Worm (Caenorhabditis elegans) whole organism, L1 larva: Measurements from ENCODE around the gene C25F6.1.

ENCODE experiments used
- C16A3.4 ChIP-seq: fragments of 150-350 bp; optimal IDR thresholded peaks from 2 replicates; lab custom pipeline; 2014; ENCODE audit warnings: missing biosample characterization, missing genetic modification characterization
- C34B4.2 ChIP-seq: sonication (generic microtip); optimal IDR thresholded peaks from 2 replicates; lab custom pipeline; 2017; ENCODE audit warnings: mild to moderate bottlenecking, missing genetic modification characterization, missing compliant biosample characterization
- F16B12.6 ChIP-seq: fragments of 150-350 bp; optimal IDR thresholded peaks from 2 replicates; lab custom pipeline; 2014; ENCODE audit warnings: missing biosample characterization, missing genetic modification characterization
- Y116A8C.19 ChIP-seq: sonication (generic microtip); optimal IDR thresholded peaks from 2 replicates; lab custom pipeline; 2016; ENCODE audit warnings: missing compliant biosample characterization, missing genetic modification characterization, borderline replicate concordance
- aha-1 ChIP-seq: fragments of 150-350 bp; optimal IDR thresholded peaks from 2 replicates; lab custom pipeline; 2014; ENCODE audit warnings: missing biosample characterization, missing genetic modification characterization
- aly-2 ChIP-seq: fragments of 150-350 bp; optimal IDR thresholded peaks from 2 replicates; lab custom pipeline; 2014; ENCODE audit warnings: missing biosample characterization, missing genetic modification characterization
- blmp-1 ChIP-seq: fragments of 150-350 bp; optimal IDR thresholded peaks from 2 replicates; lab custom pipeline; 2014; ENCODE audit warnings: missing biosample characterization, missing genetic modification characterization
- ceh-8 ChIP-seq: fragments of 200-800 bp; sonication (Bioruptor generic); optimal IDR thresholded peaks from 2 replicates; lab custom pipeline; 2018; ENCODE audit warnings: mild to moderate bottlenecking, missing genetic modification characterization, moderate library complexity, missing compliant biosample characterization
- ceh-82 ChIP-seq, 3 experiments: fragments of 150-350 bp in 1 of 3; sonication (generic microtip) in 2 of 3; optimal IDR thresholded peaks; 2 replicates each; lab custom pipeline; 2014 to 2017; ENCODE audit warnings: missing biosample characterization in 3 of 3, missing genetic modification characterization in 3 of 3
- ceh-88 ChIP-seq: fragments of 200-800 bp; sonication (Bioruptor generic); IDR thresholded peaks from 2 replicates; pipeline ENCODE4 v1.3.6; 2022; ENCODE audit warnings: missing genetic modification characterization, missing compliant biosample characterization
- dpl-1 ChIP-seq, 3 experiments: fragments of 150-350 bp in 2 of 3; sonication (generic microtip) in 1 of 3; optimal IDR thresholded peaks; 2 replicates each; lab custom pipeline; 2014 to 2017; ENCODE audit warnings: missing biosample characterization in 3 of 3, missing genetic modification characterization in 3 of 3, missing genetic modification reagents in 3 of 3
- dsc-1 ChIP-seq: sonication (generic microtip); optimal IDR thresholded peaks from 2 replicates; lab custom pipeline; 2016; ENCODE audit warnings: mild to moderate bottlenecking, missing genetic modification characterization, missing compliant biosample characterization
- efl-1 ChIP-seq, 4 experiments: fragments of 150-350 bp; optimal IDR thresholded peaks in 3 of 4; peaks in 1 of 4; 1 replicate in 1 of 4; 2 replicates in 3 of 4; lab custom pipeline; 2014; ENCODE audit warnings: missing biosample characterization in 2 of 4, missing genetic modification characterization in 2 of 4, missing genetic modification reagents in 2 of 4
- elt-2 ChIP-seq: sonication (generic microtip); optimal IDR thresholded peaks from 2 replicates; lab custom pipeline; 2016; ENCODE audit warnings: missing genetic modification characterization, mild to moderate bottlenecking, inconsistent platforms, missing compliant biosample characterization, missing genetic modification reagents
- fkh-8 ChIP-seq: sonication (generic microtip); optimal IDR thresholded peaks from 2 replicates; lab custom pipeline; 2016; ENCODE audit warnings: mild to moderate bottlenecking, missing genetic modification characterization, missing compliant biosample characterization
- hlh-4 ChIP-seq: sonication (generic microtip); optimal IDR thresholded peaks from 2 replicates; lab custom pipeline; 2016; ENCODE audit warnings: mild to moderate bottlenecking, missing genetic modification characterization, missing compliant biosample characterization
- hpl-2 ChIP-seq: fragments of 150-350 bp; optimal IDR thresholded peaks from 2 replicates; lab custom pipeline; 2014; ENCODE audit warnings: missing biosample characterization, missing genetic modification reagents, missing genetic modification characterization
- irx-1 ChIP-seq: sonication (generic microtip); optimal IDR thresholded peaks from 2 replicates; lab custom pipeline; 2016; ENCODE audit warnings: missing genetic modification characterization, missing compliant biosample characterization
- isw-1 ChIP-seq: fragments of 200-800 bp; sonication (Bioruptor generic); IDR thresholded peaks from 2 replicates; pipeline ENCODE4 v1.3.6; 2022; ENCODE audit warnings: missing genetic modification characterization, missing compliant biosample characterization
- jun-1 ChIP-seq: fragments of 150-350 bp; optimal IDR thresholded peaks from 2 replicates; lab custom pipeline; 2014; ENCODE audit warnings: missing biosample characterization, missing genetic modification reagents, missing genetic modification characterization
- lin-14 ChIP-seq: fragments of 200-800 bp; sonication (Bioruptor generic); optimal IDR thresholded peaks from 2 replicates; lab custom pipeline; 2018; ENCODE audit warnings: mild to moderate bottlenecking, missing genetic modification characterization, moderate library complexity, missing compliant biosample characterization
- lin-15B ChIP-seq: fragments of 150-350 bp; sonication (generic microtip); optimal IDR thresholded peaks from 3 replicates; lab custom pipeline; 2014; ENCODE audit warnings: missing biosample characterization, missing genetic modification characterization
- lin-39 ChIP-seq: fragments of 150-350 bp; optimal IDR thresholded peaks from 2 replicates; lab custom pipeline; 2014; ENCODE audit warnings: missing biosample characterization, missing genetic modification reagents, missing genetic modification characterization
- lir-3 ChIP-seq: sonication (generic microtip); optimal IDR thresholded peaks from 2 replicates; lab custom pipeline; 2016; ENCODE audit warnings: mild to moderate bottlenecking, missing genetic modification characterization, moderate library complexity, missing compliant biosample characterization; ENCODE audit not compliant: poor library complexity
- lsy-2 ChIP-seq, 2 experiments: fragments of 150-350 bp; optimal IDR thresholded peaks; 2 replicates each; lab custom pipeline; 2014; ENCODE audit warnings: missing biosample characterization in 2 of 2, missing genetic modification characterization in 2 of 2
- mab-9 ChIP-seq: fragments of 200-800 bp; sonication (Bioruptor generic); IDR thresholded peaks from 2 replicates; pipeline ENCODE4 v1.3.6; 2022; ENCODE audit warnings: missing genetic modification reagents, missing genetic modification characterization, missing compliant biosample characterization
- nhr-12 ChIP-seq: sonication (generic microtip); optimal IDR thresholded peaks from 2 replicates; lab custom pipeline; 2017; ENCODE audit warnings: missing biosample characterization, missing genetic modification characterization
- nhr-20 ChIP-seq: sonication (generic microtip); optimal IDR thresholded peaks from 2 replicates; lab custom pipeline; 2016; ENCODE audit warnings: mild to moderate bottlenecking, missing genetic modification characterization, missing compliant biosample characterization
- nhr-47 ChIP-seq: sonication (generic microtip); optimal IDR thresholded peaks from 2 replicates; lab custom pipeline; 2016; ENCODE audit warnings: mild to moderate bottlenecking, missing genetic modification characterization, moderate library complexity, missing compliant biosample characterization
- nhr-71 ChIP-seq: sonication (generic microtip); optimal IDR thresholded peaks from 2 replicates; lab custom pipeline; 2016; ENCODE audit warnings: mild to moderate bottlenecking, missing genetic modification characterization, moderate library complexity, missing compliant biosample characterization
- nhr-85 ChIP-seq: sonication (generic microtip); peaks from one replicate; lab custom pipeline; 2016; ENCODE audit warnings: missing genetic modification characterization, inconsistent platforms, missing compliant biosample characterization
- nhr-90 ChIP-seq: sonication (generic microtip); optimal IDR thresholded peaks from 2 replicates; lab custom pipeline; 2016; ENCODE audit warnings: mild to moderate bottlenecking, missing genetic modification characterization, missing compliant biosample characterization; ENCODE audit not compliant: poor library complexity
- pqm-1 ChIP-seq: sonication (generic microtip); optimal IDR thresholded peaks from 3 replicates; lab custom pipeline; 2017; ENCODE audit warnings: missing biosample characterization, missing genetic modification characterization
- rnt-1 ChIP-seq: sonication (generic microtip); optimal IDR thresholded peaks from 2 replicates; lab custom pipeline; 2016; ENCODE audit warnings: mild to moderate bottlenecking, missing genetic modification characterization, moderate library complexity, missing compliant biosample characterization
- snpc-4 ChIP-seq: fragments of 150-350 bp; optimal IDR thresholded peaks from 2 replicates; lab custom pipeline; 2014; ENCODE audit warnings: missing biosample characterization, missing genetic modification characterization
- snu-23 ChIP-seq: sonication (generic microtip); optimal IDR thresholded peaks from 2 replicates; lab custom pipeline; 2016; ENCODE audit warnings: missing genetic modification characterization, missing compliant biosample characterization
- tlp-1 ChIP-seq: fragments of 150-350 bp; optimal IDR thresholded peaks from 2 replicates; lab custom pipeline; 2014; ENCODE audit warnings: missing biosample characterization, missing genetic modification characterization
- unc-130 ChIP-seq: fragments of 150-350 bp; optimal IDR thresholded peaks from 2 replicates; lab custom pipeline; 2017; ENCODE audit warnings: missing biosample characterization, missing genetic modification characterization, inconsistent platforms
- unc-30 ChIP-seq: sonication (generic microtip); optimal IDR thresholded peaks from 2 replicates; lab custom pipeline; 2017; ENCODE audit warnings: missing biosample characterization, missing genetic modification characterization
- unc-62 ChIP-seq: fragments of 150-350 bp; optimal IDR thresholded peaks from 2 replicates; lab custom pipeline; 2014; ENCODE audit warnings: missing biosample characterization, missing genetic modification reagents, missing genetic modification characterization
- unc-98 ChIP-seq: fragments of 200-800 bp; sonication (Bioruptor generic); IDR thresholded peaks from 2 replicates; pipeline ENCODE4 v1.3.6; 2022; ENCODE audit warnings: missing genetic modification characterization, missing compliant biosample characterization
- vab-15 ChIP-seq: sonication (generic microtip); optimal IDR thresholded peaks from 2 replicates; lab custom pipeline; 2017; ENCODE audit warnings: missing genotype, mild to moderate bottlenecking, missing genetic modification characterization, missing compliant biosample characterization
- zip-4 ChIP-seq: fragments of 200-800 bp; sonication (Bioruptor generic); optimal IDR thresholded peaks from 2 replicates; lab custom pipeline; 2018; ENCODE audit warnings: mild to moderate bottlenecking, missing genetic modification characterization, moderate library complexity, missing compliant biosample characterization

The C25F6.1 gene

DNA sequence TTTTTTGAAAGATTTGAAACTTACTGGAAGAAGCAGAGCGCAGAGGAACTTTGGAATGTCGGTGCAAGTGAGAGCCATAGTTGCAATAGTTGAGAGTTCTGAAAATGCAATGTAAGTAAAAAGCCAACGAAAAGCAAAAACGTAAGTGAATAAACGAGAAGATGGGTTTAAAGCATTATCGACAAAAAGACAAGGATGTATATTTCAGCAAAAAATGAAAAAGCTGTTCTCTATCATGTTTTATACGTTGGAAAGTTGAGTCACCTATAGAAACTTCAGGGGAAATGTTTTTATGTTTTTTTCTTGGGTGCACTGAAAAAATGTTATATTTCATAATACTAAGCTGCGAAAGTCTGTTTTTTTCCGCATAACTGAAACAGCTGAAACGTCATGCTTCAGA is 30.8 kb downstream of the C25F6.1 start, which contains the start of gene T23F2.5:
T23F2.5 (minus strand) TSS at position 101 of the 400 bp plus-strand sequence.
- TF ChIP-seq fkh-8 (tag; lab: Kevin White, UChicago) (peak; percentile 13), ceh-88 (no peak), efl-1 (optimal IDR thresholded peaks at IDR 0.05; lab: Kevin White, UChicago) (no peak), efl-1 (GFP tag; optimal IDR thresholded peaks at IDR 0.05 in 1 of 2; lab: Kevin White, UChicago) (peak in 1 of 2 experiments; percentile 56)

DNA sequence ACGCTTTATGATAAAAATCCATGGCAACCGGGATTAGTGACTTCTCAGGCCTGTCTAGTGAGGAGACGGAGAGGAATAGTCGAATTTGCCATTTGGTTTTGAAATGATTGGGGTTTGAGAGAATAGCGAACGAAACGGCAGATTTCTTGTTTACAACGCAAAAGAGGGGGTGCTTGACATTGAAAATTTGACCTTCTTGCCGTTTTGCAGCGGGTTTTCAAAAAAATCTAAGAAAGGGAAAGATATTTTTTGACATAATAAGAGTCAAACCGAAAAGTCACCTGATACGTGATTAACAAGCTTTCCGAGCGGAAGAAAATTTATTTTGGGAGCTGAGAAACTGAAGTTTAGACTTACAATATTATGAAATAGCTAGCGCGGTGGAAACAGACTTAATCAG is 31.6 kb downstream of the C25F6.1 start:
- TF ChIP-seq nhr-71 (tag; lab: Kevin White, UChicago): peak; percentile 17
- TF ChIP-seq nhr-20 (tag; lab: Kevin White, UChicago): peak; percentile 6
- peak; percentile 81 for TF ChIP-seq nhr-85 (tag; lab: Kevin White, UChicago)
- TF ChIP-seq rnt-1: no peak
- peak; percentile 20 for TF ChIP-seq blmp-1 (tag; lab: Kevin White, UChicago)
- TF ChIP-seq ceh-8 (GFP tag; lab: Kevin White, UChicago): no peak
- no peak for TF ChIP-seq dsc-1 (tag; lab: Kevin White, UChicago)
- no peak for TF ChIP-seq lir-3 (tag; lab: Kevin White, UChicago)
- no peak for TF ChIP-seq hlh-4
- TF ChIP-seq jun-1 (tag; lab: Kevin White, UChicago): peak; percentile 9
- TF ChIP-seq dpl-1 (GFP tag; optimal IDR thresholded peaks at IDR 0.05; lab: Kevin White, UChicago): peak in 1 of 3 experiments; percentile 1
- no peak for TF ChIP-seq elt-2 (tag; lab: Kevin White, UChicago)
- TF ChIP-seq lin-39 (tag; lab: Kevin White, UChicago): no peak
- TF ChIP-seq lin-14: peak; percentile 55
- TF ChIP-seq mab-9: no peak
- TF ChIP-seq unc-30 (tag; lab: Kevin White, UChicago): no peak
- no peak for TF ChIP-seq lin-15B (tag; lab: Kevin White, UChicago)
- TF ChIP-seq irx-1 (tag; lab: Kevin White, UChicago): no peak
- no peak for TF ChIP-seq aha-1
- no peak for TF ChIP-seq snpc-4 (tag; lab: Kevin White, UChicago)
- no peak for TF ChIP-seq unc-98 (GFP tag; lab: Robert Waterston, UW)
- TF ChIP-seq snu-23: peak; percentile 4
- no peak for TF ChIP-seq C34B4.2 (tag; lab: Kevin White, UChicago)
- peak; percentile 24 for TF ChIP-seq zip-4 (GFP tag; lab: Kevin White, UChicago)
- no peak for TF ChIP-seq tlp-1 (tag; lab: Kevin White, UChicago)
- no peak for TF ChIP-seq efl-1 (optimal IDR thresholded peaks at IDR 0.05; lab: Kevin White, UChicago)
- peak in 1 of 2 experiments; percentile 2 for TF ChIP-seq efl-1 (GFP tag; optimal IDR thresholded peaks at IDR 0.05 in 1 of 2; lab: Kevin White, UChicago)
- TF ChIP-seq fkh-8 (tag; lab: Kevin White, UChicago): peak; percentile 28

DNA sequence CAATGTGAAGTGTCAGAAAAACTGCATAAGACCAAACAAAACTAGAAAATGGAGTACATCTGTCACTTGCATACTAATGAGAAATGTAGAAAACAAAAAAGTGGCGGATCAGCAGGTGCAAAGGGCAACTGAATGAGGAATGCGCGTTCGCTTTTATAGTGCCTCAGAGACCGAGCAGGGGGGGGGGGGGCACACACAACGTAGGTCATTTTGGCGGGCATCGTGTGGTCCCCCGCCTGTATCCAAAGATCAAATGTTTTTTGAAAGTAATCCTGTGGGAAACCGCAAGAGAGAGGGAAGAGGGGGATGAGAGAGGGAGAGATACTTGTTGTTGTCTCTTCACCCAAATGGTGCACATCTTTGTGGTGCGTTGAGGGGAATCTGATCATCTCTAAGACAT is 32.1 kb downstream of the C25F6.1 start:
- peak; percentile 32 for TF ChIP-seq nhr-85 (tag; lab: Kevin White, UChicago)
- no peak for TF ChIP-seq efl-1 (optimal IDR thresholded peaks at IDR 0.05; lab: Kevin White, UChicago)
- peak in 1 of 2 experiments; percentile 56 for TF ChIP-seq efl-1 (GFP tag; optimal IDR thresholded peaks at IDR 0.05 in 1 of 2; lab: Kevin White, UChicago)
- no peak for TF ChIP-seq ceh-8 (GFP tag; lab: Kevin White, UChicago)
- TF ChIP-seq lir-3 (tag; lab: Kevin White, UChicago): no peak
- no peak for TF ChIP-seq irx-1 (tag; lab: Kevin White, UChicago)
- TF ChIP-seq nhr-90 (tag; lab: Kevin White, UChicago): no peak
- TF ChIP-seq nhr-71 (tag; lab: Kevin White, UChicago): no peak

DNA sequence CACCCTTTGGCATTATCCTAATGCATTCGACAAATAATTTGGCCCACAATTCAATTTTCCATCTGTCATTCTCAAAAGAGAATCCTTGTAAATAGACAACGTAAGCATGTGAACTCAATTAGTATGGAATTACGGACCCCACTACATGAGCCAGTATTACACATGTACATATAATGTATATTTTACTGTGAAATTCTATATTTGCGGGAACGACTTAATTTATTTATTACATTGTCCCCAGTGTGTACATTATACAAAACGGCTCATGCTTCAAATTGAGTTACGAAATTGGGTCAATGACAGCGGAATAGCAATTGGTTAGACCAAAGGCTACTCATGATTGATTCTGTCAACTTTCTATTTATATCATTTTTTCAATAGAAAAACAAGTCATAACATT is 33.3 kb downstream of the C25F6.1 start:
- TF ChIP-seq efl-1 (optimal IDR thresholded peaks at IDR 0.05; lab: Kevin White, UChicago) (no peak), efl-1 (GFP tag; optimal IDR thresholded peaks at IDR 0.05 in 1 of 2; lab: Kevin White, UChicago) (peak in 1 of 2 experiments; percentile 11), nhr-20 (tag; lab: Kevin White, UChicago) (no peak), lir-3 (tag; lab: Kevin White, UChicago) (peak; percentile 1), lsy-2 (tag; optimal IDR thresholded peaks at IDR 0.05; lab: Kevin White, UChicago) (no peak), isw-1 (GFP tag; lab: Robert Waterston, UW) (no peak), unc-62 (GFP tag; lab: Kevin White, UChicago) (no peak), F16B12.6 (tag; lab: Kevin White, UChicago) (no peak), vab-15 (no peak), nhr-47 (tag; lab: Kevin White, UChicago) (peak; percentile 7), fkh-8 (tag; lab: Kevin White, UChicago) (no peak), lin-14 (peak; percentile 60), pqm-1 (tag; lab: Kevin White, UChicago) (no peak), nhr-12 (tag; lab: Kevin White, UChicago) (no peak), aly-2 (tag; lab: Kevin White, UChicago) (no peak), ceh-8 (GFP tag; lab: Kevin White, UChicago) (no peak), ceh-82 (tag; optimal IDR thresholded peaks at IDR 0.05; lab: Kevin White, UChicago) (no peak), dpl-1 (GFP tag; optimal IDR thresholded peaks at IDR 0.05; lab: Kevin White, UChicago) (no peak), jun-1 (tag; lab: Kevin White, UChicago) (no peak), unc-130 (tag; lab: Kevin White, UChicago) (no peak), C16A3.4 (tag; lab: Kevin White, UChicago) (no peak), hpl-2 (GFP tag; lab: Kevin White, UChicago) (no peak), elt-2 (tag; lab: Kevin White, UChicago) (no peak), Y116A8C.19 (tag; lab: Kevin White, UChicago) (no peak)
